Fruit fly (Drosophila melanogaster) whole organism, embryonic: ENCODE measurements around the gene CG2652.

ENCODE experiments used
- ATbp ChIP-seq: fragments of 200-800 bp; sonication (Bioruptor generic); optimal IDR thresholded peaks from 2 replicates; lab custom pipeline; 2017; ENCODE audit warnings: missing biosample characterization, mild to moderate bottlenecking, missing genetic modification characterization, missing genetic modification reagents
- Aef1 ChIP-seq: fragments of 200-800 bp; sonication (Bioruptor generic); IDR thresholded peaks from 3 replicates; pipeline ENCODE4 v1.3.6; 2022; ENCODE audit warnings: missing biosample characterization, missing genetic modification characterization
- Asciz ChIP-seq: fragments of 200-800 bp; sonication (Bioruptor generic); optimal IDR thresholded peaks from 2 replicates; lab custom pipeline; 2017; ENCODE audit warnings: missing biosample characterization, mild to moderate bottlenecking, missing genetic modification characterization, missing genetic modification reagents
- BtbVII ChIP-seq: fragments of 200-800 bp; sonication (Bioruptor generic); optimal IDR thresholded peaks from 3 replicates; lab custom pipeline; 2017; ENCODE audit warnings: missing biosample characterization, mild to moderate bottlenecking, missing genetic modification characterization
- CG10979 ChIP-seq: fragments of 200-800 bp; sonication (Bioruptor generic); optimal IDR thresholded peaks from 2 replicates; lab custom pipeline; 2018; ENCODE audit warnings: missing biosample characterization, mild to moderate bottlenecking, missing genetic modification characterization, moderate library complexity
- CG11504 ChIP-seq: fragments of 200-800 bp; sonication (Bioruptor generic); optimal IDR thresholded peaks from 3 replicates; lab custom pipeline; 2019; ENCODE audit warnings: missing biosample characterization, mild to moderate bottlenecking, missing genetic modification characterization, moderate library complexity
- CG12071 ChIP-seq: fragments of 200-800 bp; sonication (Bioruptor generic); optimal IDR thresholded peaks from 3 replicates; lab custom pipeline; 2018; ENCODE audit warnings: missing biosample characterization, mild to moderate bottlenecking, missing genetic modification characterization
- CG1233 ChIP-seq: fragments of 200-800 bp; sonication (Bioruptor generic); optimal IDR thresholded peaks from 4 replicates; lab custom pipeline; 2018; ENCODE audit warnings: missing biosample characterization, mild to moderate bottlenecking, missing genetic modification characterization
- CG13624 ChIP-seq: fragments of 200-800 bp; sonication (Bioruptor generic); optimal IDR thresholded peaks from 2 replicates; lab custom pipeline; 2016; ENCODE audit warnings: missing biosample characterization, missing genetic modification characterization
- CG13775 ChIP-seq: fragments of 200-800 bp; sonication (Bioruptor generic); optimal IDR thresholded peaks from 3 replicates; lab custom pipeline; 2017; ENCODE audit warnings: missing biosample characterization, mild to moderate bottlenecking, missing genetic modification characterization
- CG13894 ChIP-seq: fragments of 200-800 bp; sonication (Bioruptor generic); optimal IDR thresholded peaks from 3 replicates; lab custom pipeline; 2018; ENCODE audit warnings: missing biosample characterization, mild to moderate bottlenecking, missing genetic modification characterization, moderate library complexity
- CG15269 ChIP-seq: fragments of 200-800 bp; sonication (Bioruptor generic); optimal IDR thresholded peaks from 2 replicates; lab custom pipeline; 2018; ENCODE audit warnings: missing biosample characterization, mild to moderate bottlenecking, missing genetic modification characterization, moderate library complexity
- CG15479 ChIP-seq: fragments of 200-800 bp; sonication (Bioruptor generic); optimal IDR thresholded peaks from 3 replicates; lab custom pipeline; 2019; ENCODE audit warnings: missing biosample characterization, mild to moderate bottlenecking, missing genetic modification characterization, moderate library complexity
- CG15514 ChIP-seq: fragments of 200-800 bp; sonication (Bioruptor generic); optimal IDR thresholded peaks from 3 replicates; lab custom pipeline; 2017; ENCODE audit warnings: missing biosample characterization, missing genetic modification characterization, mild to moderate bottlenecking, moderate library complexity, missing genetic modification reagents
- CG17385 ChIP-seq: fragments of 200-800 bp; sonication (Bioruptor generic); optimal IDR thresholded peaks from 3 replicates; lab custom pipeline; 2018; ENCODE audit warnings: missing biosample characterization, mild to moderate bottlenecking, missing genetic modification characterization
- CG17568 ChIP-seq: fragments of 200-800 bp; sonication (Bioruptor generic); optimal IDR thresholded peaks from 2 replicates; lab custom pipeline; 2018; ENCODE audit warnings: missing biosample characterization, mild to moderate bottlenecking, missing genetic modification characterization, moderate library complexity
- CG2199 ChIP-seq: fragments of 200-800 bp; sonication (Bioruptor generic); IDR thresholded peaks from 3 replicates; pipeline ENCODE4 v1.3.6; 2022; ENCODE audit warnings: missing biosample characterization, missing genetic modification characterization
- CG2875 ChIP-seq: fragments of 200-800 bp; sonication (Bioruptor generic); optimal IDR thresholded peaks from 2 replicates; lab custom pipeline; 2017; ENCODE audit warnings: missing biosample characterization, mild to moderate bottlenecking, missing genetic modification characterization, missing genetic modification reagents
- CG34422 ChIP-seq: fragments of 200-800 bp; sonication (Bioruptor generic); IDR thresholded peaks from 3 replicates; pipeline ENCODE4 v1.3.6; 2022; ENCODE audit warnings: missing biosample characterization, missing genetic modification characterization
- CG4707 ChIP-seq: fragments of 200-800 bp; sonication (Bioruptor generic); optimal IDR thresholded peaks from 2 replicates; lab custom pipeline; 2018; ENCODE audit warnings: missing biosample characterization, mild to moderate bottlenecking, missing genetic modification characterization, moderate library complexity
- CG4730 ChIP-seq: fragments of 200-800 bp; sonication (Bioruptor generic); IDR thresholded peaks from 2 replicates; pipeline ENCODE4 v1.3.6; 2022; ENCODE audit warnings: missing biosample characterization, missing genetic modification characterization
- Chrac-16 ChIP-seq: fragments of 200-800 bp; sonication (Bioruptor generic); optimal IDR thresholded peaks from 3 replicates; lab custom pipeline; 2016; ENCODE audit warnings: missing biosample characterization, missing genetic modification characterization
- Elba2 ChIP-seq: fragments of 200-800 bp; sonication (Bioruptor generic); optimal IDR thresholded peaks from 3 replicates; lab custom pipeline; 2016; ENCODE audit warnings: missing biosample characterization, missing genetic modification characterization
- Hmx ChIP-seq: fragments of 200-800 bp; sonication (Bioruptor generic); optimal IDR thresholded peaks from 2 replicates; lab custom pipeline; 2016; ENCODE audit warnings: missing biosample characterization, missing genetic modification characterization
- Jarid2 ChIP-seq: fragments of 200-800 bp; sonication (Bioruptor generic); optimal IDR thresholded peaks from 3 replicates; lab custom pipeline; 2017; ENCODE audit warnings: mild to moderate bottlenecking, missing biosample characterization, missing genetic modification reagents, missing genetic modification characterization
- Lpt ChIP-seq: fragments of >200 bp; optimal IDR thresholded peaks from 2 replicates; lab custom pipeline; 2018; ENCODE audit warnings: missing biosample characterization, missing genetic modification characterization
- Oli ChIP-seq: fragments of 200-800 bp; sonication (Bioruptor generic); optimal IDR thresholded peaks from 2 replicates; lab custom pipeline; 2018; ENCODE audit warnings: missing biosample characterization, mild to moderate bottlenecking, missing genetic modification characterization, moderate library complexity
- Ptx1 ChIP-seq: fragments of 200-800 bp; sonication (Bioruptor generic); IDR thresholded peaks from 2 replicates; pipeline ENCODE4 v1.3.6; 2022; ENCODE audit warnings: missing biosample characterization, missing genetic modification characterization
- Spps ChIP-seq: fragments of 200-800 bp; sonication (Bioruptor generic); optimal IDR thresholded peaks from 2 replicates; lab custom pipeline; 2018; ENCODE audit warnings: missing biosample characterization, mild to moderate bottlenecking, missing genetic modification characterization
- Sry-β ChIP-seq: fragments of 200-800 bp; sonication (Bioruptor generic); optimal IDR thresholded peaks from 2 replicates; lab custom pipeline; 2018; ENCODE audit warnings: missing biosample characterization, mild to moderate bottlenecking, missing genetic modification characterization, moderate library complexity
- bcd ChIP-seq: fragments of 200-800 bp; sonication (Bioruptor generic); optimal IDR thresholded peaks from 2 replicates; lab custom pipeline; 2017; ENCODE audit warnings: missing biosample characterization, mild to moderate bottlenecking, missing genetic modification characterization
- bsh ChIP-seq, 2 experiments: fragments of 200-800 bp; sonication (Bioruptor generic); optimal IDR thresholded peaks; 2 replicates each; lab custom pipeline; 2017 to 2018; ENCODE audit warnings: mild to moderate bottlenecking in 2 of 2, missing biosample characterization in 2 of 2, missing genetic modification characterization in 2 of 2, moderate library complexity in 1 of 2
- cg ChIP-seq: fragments of 200-800 bp; sonication (Bioruptor generic); optimal IDR thresholded peaks from 3 replicates; lab custom pipeline; 2019; ENCODE audit warnings: missing biosample characterization, mild to moderate bottlenecking, missing genetic modification characterization, moderate library complexity
- cwo ChIP-seq: fragments of 200-800 bp; sonication (Bioruptor generic); optimal IDR thresholded peaks from 3 replicates; lab custom pipeline; 2017; ENCODE audit warnings: missing biosample characterization, missing genetic modification characterization, mild to moderate bottlenecking, moderate library complexity, missing genetic modification reagents
- dati ChIP-seq: fragments of 200-800 bp; sonication (Bioruptor generic); IDR thresholded peaks from 2 replicates; pipeline ENCODE4 v1.3.6; 2022; ENCODE audit warnings: missing biosample characterization, missing genetic modification characterization
- dmrt11E ChIP-seq: fragments of 200-800 bp; sonication (Bioruptor generic); optimal IDR thresholded peaks from 3 replicates; lab custom pipeline; 2018; ENCODE audit warnings: missing biosample characterization, mild to moderate bottlenecking, missing genetic modification characterization, moderate library complexity
- fd64A ChIP-seq: fragments of 200-800 bp; sonication (Bioruptor generic); optimal IDR thresholded peaks from 3 replicates; lab custom pipeline; 2018; ENCODE audit warnings: missing biosample characterization, mild to moderate bottlenecking, missing genetic modification characterization
- ftz-f1 ChIP-seq: fragments of 200-800 bp; sonication (Bioruptor generic); optimal IDR thresholded peaks from 2 replicates; lab custom pipeline; 2016; ENCODE audit warnings: missing biosample characterization, missing genetic modification characterization
- grn ChIP-seq: fragments of 200-800 bp; sonication (Bioruptor generic); optimal IDR thresholded peaks from 3 replicates; lab custom pipeline; 2017; ENCODE audit warnings: missing biosample characterization, missing genetic modification characterization
- ind ChIP-seq: fragments of 200-800 bp; sonication (Bioruptor generic); optimal IDR thresholded peaks from 3 replicates; lab custom pipeline; 2016; ENCODE audit warnings: missing biosample characterization, missing genetic modification characterization
- kni ChIP-seq: fragments of 200-800 bp; sonication (Bioruptor generic); optimal IDR thresholded peaks from 3 replicates; lab custom pipeline; 2017; ENCODE audit warnings: mild to moderate bottlenecking, missing biosample characterization, missing genetic modification reagents, missing genetic modification characterization
- lilli ChIP-seq: fragments of 200-800 bp; sonication (Bioruptor generic); optimal IDR thresholded peaks from 3 replicates; lab custom pipeline; 2016; ENCODE audit warnings: missing biosample characterization, missing genetic modification characterization
- rib ChIP-seq: fragments of 200-800 bp; sonication (Bioruptor generic); IDR thresholded peaks from 2 replicates; pipeline ENCODE4 v1.3.6; 2022; ENCODE audit warnings: missing biosample characterization, missing genetic modification characterization
- row ChIP-seq: fragments of 200-800 bp; sonication (Bioruptor generic); IDR thresholded peaks from 3 replicates; pipeline ENCODE4 v1.3.6; 2022; ENCODE audit warnings: missing biosample characterization, missing genetic modification characterization
- run ChIP-seq: fragments of 200-800 bp; sonication (Bioruptor generic); optimal IDR thresholded peaks from 3 replicates; lab custom pipeline; 2018; ENCODE audit warnings: missing biosample characterization, mild to moderate bottlenecking, missing genetic modification characterization
- sd ChIP-seq: fragments of 200-800 bp; sonication (Bioruptor generic); optimal IDR thresholded peaks from 3 replicates; lab custom pipeline; 2018; ENCODE audit warnings: missing biosample characterization, mild to moderate bottlenecking, missing genetic modification characterization, moderate library complexity
- vnd ChIP-seq: fragments of 200-800 bp; sonication (Bioruptor generic); IDR thresholded peaks from 3 replicates; pipeline ENCODE4 v1.3.6; 2022; ENCODE audit warnings: missing biosample characterization, missing genetic modification characterization; ENCODE audit not compliant: partially characterized antibody
- z ChIP-seq: fragments of 200-800 bp; sonication (Bioruptor generic); IDR thresholded peaks from 3 replicates; pipeline ENCODE4 v1.3.6; 2022; ENCODE audit warnings: missing biosample characterization, missing genetic modification characterization
- zfh2 ChIP-seq: fragments of 200-800 bp; sonication (Bioruptor generic); optimal IDR thresholded peaks from 2 replicates; lab custom pipeline; 2016; ENCODE audit warnings: missing biosample characterization, missing genetic modification characterization

CG2652 gene

dm6 chrX:2653533-2654296, 29.0 kb downstream of the CG2652 start (continued):
- TF ChIP-seq CG15479 (GFP tag; lab: Kevin White, UChicago) (no peak), CG2199 (no peak), cwo (peak; percentile 90), lilli (no peak), CG15514 (GFP tag; lab: Kevin White, UChicago) (peak; percentile 0), CG13775 (no peak), kni (GFP tag; lab: Kevin White, UChicago) (no peak), CG15269 (tag; lab: Kevin White, UChicago) (no peak), sd (peak; percentile 32), dmrt11E (tag; lab: Kevin White, UChicago) (no peak), CG4730 (GFP tag; lab: Robert Waterston, UW) (no peak), run (tag; lab: Kevin White, UChicago) (peak; percentile 15), CG13624 (GFP tag; lab: Kevin White, UChicago) (no peak), CG4707 (GFP tag; lab: Kevin White, UChicago) (peak; percentile 27), CG13894 (tag; lab: Kevin White, UChicago) (no peak), CG10979 (tag; lab: Kevin White, UChicago) (no peak), CG34422 (GFP tag; lab: Robert Waterston, UW) (no peak), Sry-β (GFP tag; lab: Kevin White, UChicago) (peak; percentile 5), ATbp (GFP tag; lab: Kevin White, UChicago) (peak; percentile 72), row (GFP tag; lab: Robert Waterston, UW) (no peak), Lpt (GFP tag; lab: Kevin White, UChicago) (no peak), CG12071 (peak; percentile 38), ftz-f1 (no peak), ind (no peak), Asciz (GFP tag; lab: Kevin White, UChicago) (peak; percentile 59), z (GFP tag; lab: Robert Waterston, UW) (no peak), bcd (GFP tag; lab: Kevin White, UChicago) (no peak), bsh (GFP tag; optimal IDR thresholded peaks at IDR 0.05; lab: Kevin White, UChicago) (peak in 1 of 2 experiments; percentile 37), CG1233 (GFP tag; lab: Kevin White, UChicago) (no peak), Jarid2 (no peak), rib (no peak), Chrac-16 (GFP tag; lab: Kevin White, UChicago) (no peak), grn (no peak), CG11504 (tag; lab: Kevin White, UChicago) (peak; percentile 26), CG17385 (GFP tag; lab: Kevin White, UChicago) (peak; percentile 70), Aef1 (GFP tag; lab: Robert Waterston, UW) (no peak), Oli (tag; lab: Kevin White, UChicago) (no peak), vnd (GFP tag; lab: Robert Waterston, UW) (no peak), cg (no peak), Ptx1 (GFP tag; lab: Robert Waterston, UW) (no peak), CG17568 (GFP tag; lab: Kevin White, UChicago) (peak; percentile 44), BtbVII (GFP tag; lab: Kevin White, UChicago) (peak; percentile 32), CG2875 (GFP tag; lab: Kevin White, UChicago) (no peak), Spps (no peak), Hmx (GFP tag; lab: Kevin White, UChicago) (no peak), fd64A (GFP tag; lab: Kevin White, UChicago) (peak; percentile 61), Elba2 (GFP tag; lab: Kevin White, UChicago) (no peak), dati (GFP tag; lab: Robert Waterston, UW) (no peak), zfh2 (GFP tag; lab: Kevin White, UChicago) (no peak)
